Worm (Caenorhabditis elegans): ENCODE data around the gene txdc-12.2.

txdc-12.2 gene

DNA sequence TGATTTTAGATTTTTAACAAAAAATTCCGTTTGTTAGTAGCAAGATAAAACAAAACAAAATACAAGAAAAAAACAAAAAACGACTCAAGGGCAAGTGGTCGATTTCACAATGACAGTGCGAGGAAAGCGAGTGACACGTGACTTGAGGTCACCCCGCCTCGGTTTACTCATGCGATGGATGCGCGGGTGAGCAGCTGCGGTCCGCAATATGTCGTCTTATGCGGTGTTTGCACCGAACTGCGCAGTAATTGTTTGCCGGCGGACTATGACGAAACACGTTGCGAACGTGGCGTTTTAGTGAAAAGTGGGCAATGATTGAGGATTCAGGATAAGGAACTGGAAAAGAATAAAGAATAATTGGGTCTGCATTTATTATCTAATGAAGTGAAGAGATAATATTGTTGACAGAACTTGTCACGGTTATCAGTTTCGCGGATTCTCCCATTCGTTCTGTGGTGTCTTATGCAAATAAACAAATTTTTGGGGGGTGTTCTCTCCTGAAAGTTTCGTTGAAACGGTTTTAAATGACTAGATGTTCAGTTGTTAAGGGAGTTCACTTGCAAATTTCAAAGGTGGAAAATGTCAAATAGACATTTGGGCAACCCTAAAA, 2.8 kb upstream of the txdc-12.2 start:
- TF ChIP-seq flh-1 (GFP tag; optimal IDR thresholded peaks at IDR 0.05) (no peak), lin-32 (GFP tag; optimal IDR thresholded peaks at IDR 0.05) (peak; percentile 62), elt-1 (tag; optimal IDR thresholded peaks at IDR 0.05; ENCODE audit: borderline replicate concordance, insufficient read depth) (no peak), lsy-2 (tag; optimal IDR thresholded peaks at IDR 0.05) (no peak), sptf-1 (tag; optimal IDR thresholded peaks at IDR 0.05) (no peak), pha-4 (tag; optimal IDR thresholded peaks at IDR 0.05) (no peak), mep-1 (tag; optimal IDR thresholded peaks at IDR 0.05) (peak; percentile 49), nhr-2 (tag; optimal IDR thresholded peaks at IDR 0.05) (peak; percentile 92), M03D4.4 (tag; optimal IDR thresholded peaks at IDR 0.05) (peak; percentile 26), blmp-1 (tag; optimal IDR thresholded peaks at IDR 0.05) (no peak), snpc-4 (tag; optimal IDR thresholded peaks at IDR 0.05) (no peak), nhr-28 (tag; optimal IDR thresholded peaks at IDR 0.05) (no peak), lin-13 (tag; optimal IDR thresholded peaks at IDR 0.05) (peak; percentile 78), unc-39 (tag; optimal IDR thresholded peaks at IDR 0.05) (peak; percentile 0), cnd-1 (tag; optimal IDR thresholded peaks at IDR 0.05) (peak; percentile 80), tbx-8 (GFP tag; optimal IDR thresholded peaks at IDR 0.05) (no peak), hlh-1 (tag; optimal IDR thresholded peaks at IDR 0.05) (peak; percentile 82), drap-1 (GFP tag; optimal IDR thresholded peaks at IDR 0.05) (peak; percentile 5), ceh-43 (GFP tag; optimal IDR thresholded peaks at IDR 0.05) (no peak), sem-2 (GFP tag; optimal IDR thresholded peaks at IDR 0.05) (no peak), nhr-237 (tag; optimal IDR thresholded peaks at IDR 0.05) (no peak), ces-1 (GFP tag; optimal IDR thresholded peaks at IDR 0.05) (peak; percentile 34), mls-2 (tag; optimal IDR thresholded peaks at IDR 0.05) (peak; percentile 31), zip-8 (tag; optimal IDR thresholded peaks at IDR 0.05) (no peak), ceh-83 (GFP tag; optimal IDR thresholded peaks at IDR 0.05) (no peak)

ce11 chrX:2075169-2075568, 919 bp downstream of the txdc-12.2 start:
- TF ChIP-seq bed-3 (GFP tag; optimal IDR thresholded peaks at IDR 0.05): no peak
- TF ChIP-seq flh-1 (GFP tag; optimal IDR thresholded peaks at IDR 0.05): no peak

DNA sequence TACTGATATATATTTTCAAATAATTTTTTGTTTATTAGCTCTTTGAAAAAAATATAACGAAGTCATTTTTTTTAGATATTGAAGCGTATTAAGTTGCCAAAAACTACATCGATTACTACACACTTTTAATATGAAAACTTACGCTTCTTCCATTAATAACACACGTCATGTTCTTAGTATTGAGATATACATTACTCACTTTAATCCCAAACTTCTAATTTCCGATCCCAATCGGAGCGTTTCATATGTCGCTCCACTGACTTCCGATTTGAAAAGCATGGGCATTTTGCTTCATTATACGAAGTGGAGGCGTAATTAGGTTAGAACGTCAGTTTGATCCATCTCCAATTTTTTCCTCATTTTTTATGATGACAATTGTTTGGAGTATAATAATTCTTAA, 4.6 kb downstream of the txdc-12.2 start:
- TF ChIP-seq unc-120 (tag; optimal IDR thresholded peaks at IDR 0.05; ENCODE audit: poor library complexity, severe bottlenecking): no peak
- TF ChIP-seq flh-1 (GFP tag; optimal IDR thresholded peaks at IDR 0.05): no peak
- TF ChIP-seq mep-1 (tag; optimal IDR thresholded peaks at IDR 0.05): no peak
- TF ChIP-seq ceh-83 (GFP tag; optimal IDR thresholded peaks at IDR 0.05): no peak
- no peak for TF ChIP-seq bed-3 (GFP tag; optimal IDR thresholded peaks at IDR 0.05)
- TF ChIP-seq nhr-12 (tag; optimal IDR thresholded peaks at IDR 0.05): no peak
- no peak for TF ChIP-seq unc-62 (GFP tag; optimal IDR thresholded peaks at IDR 0.05)
- TF ChIP-seq tbx-8 (GFP tag; optimal IDR thresholded peaks at IDR 0.05): no peak
- no peak for TF ChIP-seq lsy-2 (tag; optimal IDR thresholded peaks at IDR 0.05)
- TF ChIP-seq elt-3 (tag; optimal IDR thresholded peaks at IDR 0.05): no peak
- no peak for TF ChIP-seq ces-1 (GFP tag; optimal IDR thresholded peaks at IDR 0.05)

DNA sequence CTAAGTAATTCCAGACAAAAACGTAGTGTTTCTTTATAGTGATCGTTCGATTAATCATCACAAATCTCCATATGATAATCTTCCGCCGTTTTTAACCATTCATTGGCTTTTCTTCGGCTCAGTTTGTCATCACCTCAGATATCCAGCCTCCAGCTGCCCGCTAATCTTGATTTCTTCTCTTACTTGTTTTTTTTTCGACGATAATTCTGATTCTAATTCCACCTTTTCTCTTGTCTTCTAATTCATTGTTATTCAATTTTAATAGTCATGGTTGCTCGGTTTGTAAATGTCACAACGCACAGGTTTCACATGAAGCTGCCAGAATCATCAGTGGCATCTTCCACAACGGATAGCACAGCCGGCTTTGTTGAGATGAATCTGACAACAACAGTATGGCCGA, 5.3 kb downstream of the txdc-12.2 start, which contains the start of gene F49H12.4:
Gene F49H12.4, plus strand, starts transcription at position 301 of the 400 bp plus-strand sequence.
- no peak for TF ChIP-seq unc-62 (GFP tag; optimal IDR thresholded peaks at IDR 0.05)
- no peak for TF ChIP-seq unc-39 (tag; optimal IDR thresholded peaks at IDR 0.05)
- no peak for TF ChIP-seq hlh-1 (tag; optimal IDR thresholded peaks at IDR 0.05)
- no peak for TF ChIP-seq sem-2 (GFP tag; optimal IDR thresholded peaks at IDR 0.05)
- TF ChIP-seq sptf-1 (tag; optimal IDR thresholded peaks at IDR 0.05): no peak
- TF ChIP-seq mab-5 (tag; optimal IDR thresholded peaks at IDR 0.05): no peak
- no peak for TF ChIP-seq ztf-11 (tag; optimal IDR thresholded peaks at IDR 0.05)
- TF ChIP-seq ham-2 (GFP tag; optimal IDR thresholded peaks at IDR 0.05): no peak
- TF ChIP-seq mls-2 (tag; optimal IDR thresholded peaks at IDR 0.05): no peak
- no peak for TF ChIP-seq nhr-76 (tag; optimal IDR thresholded peaks at IDR 0.05)
- TF ChIP-seq flh-1 (GFP tag; optimal IDR thresholded peaks at IDR 0.05): no peak
- TF ChIP-seq unc-120 (tag; optimal IDR thresholded peaks at IDR 0.05; ENCODE audit: poor library complexity, severe bottlenecking): no peak
- no peak for TF ChIP-seq nhr-2 (tag; optimal IDR thresholded peaks at IDR 0.05)
- no peak for TF ChIP-seq pha-4 (tag; optimal IDR thresholded peaks at IDR 0.05)
- no peak for TF ChIP-seq drap-1 (GFP tag; optimal IDR thresholded peaks at IDR 0.05)
- no peak for TF ChIP-seq ceh-39 (tag; optimal IDR thresholded peaks at IDR 0.05)

Data from whole organism, mixed stage, embryonic.